Fruit fly (Drosophila melanogaster): ENCODE measurements around the gene BckdhA.

dm6 chr3R:9559413-9560014 lies 3.9 kb downstream of the BckdhA start, which contains the start of the genes AP-1mu and MBD-like:
- peak; percentile 61 for TF ChIP-seq CG7045 (GFP tag; optimal IDR thresholded peaks at IDR 0.05)
- TF ChIP-seq CG7101 (tag; optimal IDR thresholded peaks at IDR 0.05): peak; percentile 78
- peak; percentile 25 for TF ChIP-seq Clk (GFP tag; optimal IDR thresholded peaks at IDR 0.05)
- TF ChIP-seq kay (GFP tag; ENCODE audit: borderline replicate concordance): no peak
- TF ChIP-seq ovo (GFP tag; optimal IDR thresholded peaks at IDR 0.05): peak; percentile 44
- no peak for TF ChIP-seq cnc (optimal IDR thresholded peaks at IDR 0.05)
